Fruit fly (Drosophila melanogaster) whole organism, embryonic: ENCODE data around the gene CG17032.
A peak's percentile ranks its signal among the peaks of the same experiment; 100 is the strongest.

Experiments
- Ada2b ChIP-seq: fragments of 200-800 bp; sonication (Bioruptor generic); IDR thresholded peaks from 2 replicates; pipeline ENCODE4 v1.3.6; 2022; ENCODE audit warnings: missing biosample characterization, missing genetic modification characterization
- Antp ChIP-seq: fragments of 200-800 bp; sonication (Bioruptor generic); optimal IDR thresholded peaks from 3 replicates; lab custom pipeline; 2016; ENCODE audit warnings: missing biosample characterization, missing genetic modification characterization
- Awh ChIP-seq: fragments of 200-800 bp; sonication (Bioruptor generic); IDR thresholded peaks from 2 replicates; pipeline ENCODE4, ENCODE4 v1.3.6; 2022; ENCODE audit warnings: missing biosample characterization, missing genetic modification characterization
- CG1024 ChIP-seq: fragments of 200-800 bp; sonication (Bioruptor generic); IDR thresholded peaks from 2 replicates; pipeline ENCODE4 v1.3.6; 2022; ENCODE audit warnings: missing biosample characterization, missing genetic modification characterization
- CG10366 ChIP-seq: fragments of 200-800 bp; sonication (Bioruptor generic); IDR thresholded peaks from 2 replicates; pipeline ENCODE4 v1.3.6; 2022; ENCODE audit warnings: missing biosample characterization, missing genetic modification characterization
- CG10462 ChIP-seq: fragments of 200-800 bp; sonication (Bioruptor generic); optimal IDR thresholded peaks from 2 replicates; lab custom pipeline; 2016; ENCODE audit warnings: missing biosample characterization, missing genetic modification characterization
- CG12219 ChIP-seq: fragments of 200-800 bp; sonication (Bioruptor generic); optimal IDR thresholded peaks from 3 replicates; lab custom pipeline; 2018; ENCODE audit warnings: missing biosample characterization, mild to moderate bottlenecking, missing genetic modification characterization
- CG12236 ChIP-seq: fragments of 200-800 bp; sonication (Bioruptor generic); optimal IDR thresholded peaks from 2 replicates; lab custom pipeline; 2016; ENCODE audit warnings: missing biosample characterization, missing genetic modification characterization
- CG17361 ChIP-seq: fragments of 200-800 bp; sonication (Bioruptor generic); IDR thresholded peaks from 3 replicates; pipeline ENCODE4 v1.3.6; 2022; ENCODE audit warnings: missing biosample characterization, missing genetic modification characterization
- CG17802 ChIP-seq: fragments of 200-800 bp; sonication (Bioruptor generic); optimal IDR thresholded peaks from 2 replicates; lab custom pipeline; 2018; ENCODE audit warnings: missing biosample characterization, mild to moderate bottlenecking, missing genetic modification characterization, moderate library complexity
- CG18599 ChIP-seq: fragments of 200-800 bp; sonication (Bioruptor generic); optimal IDR thresholded peaks from 3 replicates; lab custom pipeline; 2017; ENCODE audit warnings: missing biosample characterization, missing genetic modification characterization, mild to moderate bottlenecking, moderate library complexity, missing genetic modification reagents
- CG2116 ChIP-seq: fragments of 200-800 bp; sonication (Bioruptor generic); optimal IDR thresholded peaks from 3 replicates; lab custom pipeline; 2018; ENCODE audit warnings: missing biosample characterization, mild to moderate bottlenecking, missing genetic modification characterization
- CG32767 ChIP-seq: fragments of 200-800 bp; sonication (Bioruptor generic); IDR thresholded peaks from 2 replicates; pipeline ENCODE4 v1.3.6; 2022; ENCODE audit warnings: missing biosample characterization, missing genetic modification characterization
- CG3847 ChIP-seq: fragments of 200-800 bp; sonication (Bioruptor generic); IDR thresholded peaks from 2 replicates; pipeline ENCODE4 v1.3.6; 2022; ENCODE audit warnings: missing biosample characterization, missing genetic modification characterization
- CG4820 ChIP-seq: fragments of 200-800 bp; sonication (Bioruptor generic); optimal IDR thresholded peaks from 3 replicates; lab custom pipeline; 2016; ENCODE audit warnings: missing biosample characterization, missing genetic modification characterization
- CG4854 ChIP-seq: fragments of 200-800 bp; sonication (Bioruptor generic); optimal IDR thresholded peaks from 2 replicates; lab custom pipeline; 2016; ENCODE audit warnings: missing biosample characterization, missing genetic modification characterization, inconsistent platforms
- CG5245 ChIP-seq: fragments of 200-800 bp; sonication (Bioruptor generic); optimal IDR thresholded peaks from 3 replicates; lab custom pipeline; 2016; ENCODE audit warnings: missing biosample characterization, missing genetic modification characterization
- CG6689 ChIP-seq: fragments of 200-800 bp; sonication (Bioruptor generic); IDR thresholded peaks from 2 replicates; pipeline ENCODE4 v1.3.6; 2022; ENCODE audit warnings: missing biosample characterization, missing genetic modification characterization
- CG8359 ChIP-seq: fragments of 200-800 bp; sonication (Bioruptor generic); optimal IDR thresholded peaks from 2 replicates; lab custom pipeline; 2017; ENCODE audit warnings: missing biosample characterization, mild to moderate bottlenecking, missing genetic modification characterization, borderline replicate concordance
- CG9727 ChIP-seq: fragments of 200-800 bp; sonication (Bioruptor generic); optimal IDR thresholded peaks from 3 replicates; lab custom pipeline; 2017; ENCODE audit warnings: missing biosample characterization, mild to moderate bottlenecking, missing genetic modification characterization
- CkIIα-i1 ChIP-seq: fragments of 200-800 bp; sonication (Bioruptor generic); IDR thresholded peaks from 2 replicates; pipeline ENCODE4 v1.3.6; 2022; ENCODE audit warnings: missing biosample characterization, missing genetic modification characterization
- Drgx ChIP-seq: fragments of 200-800 bp; sonication (Bioruptor generic); IDR thresholded peaks from 2 replicates; pipeline ENCODE4 v1.3.6; 2022; ENCODE audit warnings: missing biosample characterization, missing genetic modification characterization
- E2f1 ChIP-seq: fragments of 200-800 bp; sonication (Bioruptor generic); IDR thresholded peaks from 2 replicates; pipeline ENCODE4 v1.3.6; 2022; ENCODE audit warnings: missing biosample characterization, missing genetic modification characterization
- HLH3B ChIP-seq: fragments of 200-800 bp; sonication (Bioruptor generic); IDR thresholded peaks from 2 replicates; pipeline ENCODE4 v1.3.6; 2022; ENCODE audit warnings: missing biosample characterization, missing genetic modification characterization
- Hr51 ChIP-seq, 2 experiments: fragments of 200-800 bp; sonication (Bioruptor generic); optimal IDR thresholded peaks; 2 replicates in 1 of 2; 3 replicates in 1 of 2; lab custom pipeline; 2016 to 2018; ENCODE audit warnings: missing biosample characterization in 2 of 2, missing genetic modification characterization in 2 of 2, mild to moderate bottlenecking in 1 of 2, moderate library complexity in 1 of 2
- Jarid2 ChIP-seq: fragments of 200-800 bp; sonication (Bioruptor generic); optimal IDR thresholded peaks from 3 replicates; lab custom pipeline; 2017; ENCODE audit warnings: mild to moderate bottlenecking, missing biosample characterization, missing genetic modification reagents, missing genetic modification characterization
- Mad ChIP-seq: fragments of 200-800 bp; sonication (Bioruptor generic); optimal IDR thresholded peaks from 2 replicates; lab custom pipeline; 2016; ENCODE audit warnings: missing biosample characterization, missing genetic modification characterization
- NfI ChIP-seq: fragments of 200-800 bp; sonication (Bioruptor generic); optimal IDR thresholded peaks from 3 replicates; lab custom pipeline; 2018; ENCODE audit warnings: missing biosample characterization, mild to moderate bottlenecking, missing genetic modification characterization, moderate library complexity
- Pdp1 ChIP-seq, 2 experiments: fragments of 200-800 bp; sonication (Bioruptor generic); optimal IDR thresholded peaks; 3 replicates each; lab custom pipeline; 2016; ENCODE audit warnings: missing biosample characterization in 2 of 2, missing genetic modification characterization in 2 of 2, mild to moderate bottlenecking in 1 of 2, moderate library complexity in 1 of 2
- Rx ChIP-seq: fragments of 200-800 bp; sonication (Bioruptor generic); IDR thresholded peaks from 2 replicates; pipeline ENCODE4 v1.3.6; 2022; ENCODE audit warnings: missing biosample characterization, missing genetic modification characterization
- Xrp1 ChIP-seq: fragments of 200-800 bp; sonication (Bioruptor generic); IDR thresholded peaks from 2 replicates; pipeline ENCODE4 v1.3.6; 2022; ENCODE audit warnings: missing biosample characterization, missing genetic modification characterization
- ara ChIP-seq: fragments of 200-800 bp; sonication (Bioruptor generic); IDR thresholded peaks from 2 replicates; pipeline ENCODE4 v1.3.6; 2022; ENCODE audit warnings: missing biosample characterization, missing genetic modification characterization
- crol ChIP-seq: fragments of 200-800 bp; sonication (Bioruptor generic); IDR thresholded peaks from 2 replicates; pipeline ENCODE4 v1.3.6; 2022; ENCODE audit warnings: missing biosample characterization, missing genetic modification characterization
- danr ChIP-seq: fragments of 200-800 bp; sonication (Bioruptor generic); IDR thresholded peaks from 2 replicates; pipeline ENCODE4 v1.3.6; 2022; ENCODE audit warnings: missing biosample characterization, missing genetic modification characterization
- dm ChIP-seq: fragments of 200-800 bp; sonication (Bioruptor generic); optimal IDR thresholded peaks from 3 replicates; lab custom pipeline; 2016; ENCODE audit warnings: missing biosample characterization, missing genetic modification characterization
- dysf ChIP-seq: fragments of 200-800 bp; sonication (Bioruptor generic); IDR thresholded peaks from 3 replicates; pipeline ENCODE4 v1.3.6; 2022; ENCODE audit warnings: missing biosample characterization, missing genetic modification characterization
- ewg ChIP-seq: fragments of 200-800 bp; sonication (Bioruptor generic); optimal IDR thresholded peaks from 3 replicates; lab custom pipeline; 2017; ENCODE audit warnings: mild to moderate bottlenecking, missing biosample characterization, missing genetic modification reagents, missing genetic modification characterization
- inv ChIP-seq: fragments of 200-800 bp; sonication (Bioruptor generic); IDR thresholded peaks from 2 replicates; pipeline ENCODE4 v1.3.6; 2022; ENCODE audit warnings: missing biosample characterization, missing genetic modification characterization; ENCODE audit not compliant: partially characterized antibody
- jing ChIP-seq: fragments of 200-800 bp; sonication (Bioruptor generic); optimal IDR thresholded peaks from 2 replicates; lab custom pipeline; 2018; ENCODE audit warnings: missing biosample characterization, mild to moderate bottlenecking, missing genetic modification characterization
- kni ChIP-seq: fragments of 200-800 bp; sonication (Bioruptor generic); optimal IDR thresholded peaks from 3 replicates; lab custom pipeline; 2017; ENCODE audit warnings: mild to moderate bottlenecking, missing biosample characterization, missing genetic modification reagents, missing genetic modification characterization
- lab ChIP-seq: fragments of 200-800 bp; sonication (Bioruptor generic); optimal IDR thresholded peaks from 3 replicates; lab custom pipeline; 2017; ENCODE audit warnings: missing biosample characterization, missing genetic modification characterization, mild to moderate bottlenecking, moderate library complexity, missing genetic modification reagents
- lilli ChIP-seq: fragments of 200-800 bp; sonication (Bioruptor generic); optimal IDR thresholded peaks from 3 replicates; lab custom pipeline; 2016; ENCODE audit warnings: missing biosample characterization, missing genetic modification characterization
- lov ChIP-seq, 2 experiments: fragments of 200-800 bp in 1 of 2; fragments of >200 bp in 1 of 2; sonication (Bioruptor generic) in 1 of 2; IDR thresholded peaks in 1 of 2; optimal IDR thresholded peaks in 1 of 2; 2 replicates in 1 of 2; 3 replicates in 1 of 2; pipeline versions ENCODE4 v1.3.6 to Lab custom; 2017 to 2022; ENCODE audit warnings: missing biosample characterization in 1 of 2, missing genetic modification characterization in 1 of 2
- mld ChIP-seq: fragments of 200-800 bp; sonication (Bioruptor generic); IDR thresholded peaks from 3 replicates; pipeline ENCODE4 v1.3.6; 2022; ENCODE audit warnings: missing biosample characterization, missing genetic modification characterization; ENCODE audit not compliant: partially characterized antibody
- nmo ChIP-seq: fragments of 200-800 bp; sonication (Bioruptor generic); optimal IDR thresholded peaks from 2 replicates; lab custom pipeline; 2018; ENCODE audit warnings: missing biosample characterization, mild to moderate bottlenecking, missing genetic modification characterization, moderate library complexity
- oc ChIP-seq: fragments of 200-800 bp; sonication (Bioruptor generic); optimal IDR thresholded peaks from 2 replicates; lab custom pipeline; 2018; ENCODE audit warnings: missing biosample characterization, mild to moderate bottlenecking, missing genetic modification characterization, moderate library complexity
- phol ChIP-seq: fragments of 200-800 bp; sonication (Bioruptor generic); optimal IDR thresholded peaks from 3 replicates; lab custom pipeline; 2018; ENCODE audit warnings: missing biosample characterization, mild to moderate bottlenecking, missing genetic modification characterization, moderate library complexity
- pum ChIP-seq: fragments of 200-800 bp; sonication (Bioruptor generic); optimal IDR thresholded peaks from 2 replicates; lab custom pipeline; 2016; ENCODE audit warnings: missing biosample characterization, missing genetic modification characterization
- sug ChIP-seq: fragments of 200-800 bp; optimal IDR thresholded peaks from 2 replicates; lab custom pipeline; 2019; ENCODE audit warnings: missing biosample characterization, mild to moderate bottlenecking, missing genetic modification characterization, moderate library complexity
- zfh2 ChIP-seq: fragments of 200-800 bp; sonication (Bioruptor generic); optimal IDR thresholded peaks from 2 replicates; lab custom pipeline; 2016; ENCODE audit warnings: missing biosample characterization, missing genetic modification characterization

CG17032 gene

dm6 chr3L:15940823-15941222 is 17.8 kb upstream of the CG17032 start (continued):
- TF ChIP-seq CG10462 (GFP tag; lab: Kevin White, UChicago): peak; percentile 26
- peak; percentile 27 to 49 for TF ChIP-seq Pdp1 (GFP tag; optimal IDR thresholded peaks at IDR 0.05; lab: Kevin White, UChicago)
- no peak for TF ChIP-seq Mad (GFP tag; lab: Kevin White, UChicago)
- TF ChIP-seq NfI (GFP tag; lab: Kevin White, UChicago): peak; percentile 45
- peak; percentile 66; the same call in 1 of the 2 replicates for TF ChIP-seq Awh (GFP tag; lab: Robert Waterston, UW)
- TF ChIP-seq CG10366 (GFP tag; lab: Robert Waterston, UW): peak; percentile 65
- no peak for TF ChIP-seq Antp (GFP tag; lab: Kevin White, UChicago)
- TF ChIP-seq crol (GFP tag; lab: Robert Waterston, UW): no peak
- peak; percentile 56 for TF ChIP-seq Ada2b (GFP tag; lab: Robert Waterston, UW)
- peak in 1 of 2 experiments; percentile 70 for TF ChIP-seq Hr51 (GFP tag; optimal IDR thresholded peaks at IDR 0.05; lab: Kevin White, UChicago)
- no peak for TF ChIP-seq CG4854
- TF ChIP-seq sug (tag; lab: Kevin White, UChicago): peak; percentile 6
- peak; percentile 53 for TF ChIP-seq lab (GFP tag; lab: Kevin White, UChicago)
- no peak for TF ChIP-seq CG3847 (GFP tag; lab: Robert Waterston, UW)
- no peak for TF ChIP-seq zfh2 (GFP tag; lab: Kevin White, UChicago)
- no peak for TF ChIP-seq Jarid2 (GFP tag; lab: Kevin White, UChicago)
- peak; percentile 79 for TF ChIP-seq dysf (GFP tag; lab: Robert Waterston, UW)
- TF ChIP-seq CG5245 (GFP tag; lab: Kevin White, UChicago): peak; percentile 68
- peak; percentile 58 for TF ChIP-seq CG4820 (GFP tag; lab: Kevin White, UChicago)
- TF ChIP-seq CG9727 (GFP tag; lab: Kevin White, UChicago): peak; percentile 15
- peak; percentile 80 for TF ChIP-seq nmo (GFP tag; lab: Kevin White, UChicago)
- TF ChIP-seq lilli: peak; percentile 44
- TF ChIP-seq ara (GFP tag; lab: Robert Waterston, UW): peak; percentile 69
- peak; percentile 47; the same call in 1 of the 2 replicates for TF ChIP-seq CkIIα-i1 (GFP tag; lab: Robert Waterston, UW)
- peak; percentile 39 for TF ChIP-seq CG12219
- peak; percentile 74 for TF ChIP-seq CG17361 (GFP tag; lab: Robert Waterston, UW)
- TF ChIP-seq HLH3B (GFP tag; lab: Robert Waterston, UW): peak; percentile 78
- TF ChIP-seq danr (GFP tag; lab: Robert Waterston, UW): no peak
- peak; percentile 17 for TF ChIP-seq pum (GFP tag; lab: Kevin White, UChicago)
- TF ChIP-seq jing (GFP tag; lab: Kevin White, UChicago): peak; percentile 28
- TF ChIP-seq oc (tag; lab: Kevin White, UChicago): peak; percentile 78
- no peak for TF ChIP-seq mld (GFP tag; lab: Robert Waterston, UW)
- TF ChIP-seq phol: peak; percentile 48
- peak; percentile 37 for TF ChIP-seq CG18599 (GFP tag; lab: Kevin White, UChicago)
- peak; percentile 16 for TF ChIP-seq CG8359 (GFP tag; lab: Kevin White, UChicago)
- TF ChIP-seq E2f1 (GFP tag; lab: Robert Waterston, UW): peak; percentile 44
- no peak for TF ChIP-seq inv
- no peak for TF ChIP-seq dm (GFP tag; lab: Kevin White, UChicago)
- no peak for TF ChIP-seq lov (optimal IDR thresholded peaks at IDR 0.05; lab: Kevin White, UChicago)
- 0 out of 3 replicates have a peak, but pooled peaks have one; percentile 65 for TF ChIP-seq lov (GFP tag; IDR thresholded peaks at IDR 0.05; lab: Robert Waterston, UW)
- TF ChIP-seq Rx: peak; percentile 16; the same call in 1 of the 2 replicates
- TF ChIP-seq CG2116 (GFP tag; lab: Kevin White, UChicago): no peak
- TF ChIP-seq CG1024 (GFP tag; lab: Robert Waterston, UW): 0 out of 2 replicates have a peak, but pooled peaks have one; percentile 31
- TF ChIP-seq CG12236 (GFP tag; lab: Kevin White, UChicago): peak; percentile 11
- TF ChIP-seq Drgx (GFP tag; lab: Robert Waterston, UW): peak; percentile 91
- peak; percentile 78 for TF ChIP-seq ewg (GFP tag; lab: Kevin White, UChicago)
- TF ChIP-seq kni (GFP tag; lab: Kevin White, UChicago): no peak
- peak; percentile 67 for TF ChIP-seq CG6689 (GFP tag; lab: Robert Waterston, UW)
- peak; percentile 74 for TF ChIP-seq Xrp1
- peak; percentile 4 for TF ChIP-seq CG17802 (tag; lab: Kevin White, UChicago)
- TF ChIP-seq CG32767 (GFP tag; lab: Robert Waterston, UW): peak; percentile 38; the same call in 1 of the 2 replicates
